Worm (Caenorhabditis elegans): Measurements from ENCODE around the gene ifta-2.

DNA sequence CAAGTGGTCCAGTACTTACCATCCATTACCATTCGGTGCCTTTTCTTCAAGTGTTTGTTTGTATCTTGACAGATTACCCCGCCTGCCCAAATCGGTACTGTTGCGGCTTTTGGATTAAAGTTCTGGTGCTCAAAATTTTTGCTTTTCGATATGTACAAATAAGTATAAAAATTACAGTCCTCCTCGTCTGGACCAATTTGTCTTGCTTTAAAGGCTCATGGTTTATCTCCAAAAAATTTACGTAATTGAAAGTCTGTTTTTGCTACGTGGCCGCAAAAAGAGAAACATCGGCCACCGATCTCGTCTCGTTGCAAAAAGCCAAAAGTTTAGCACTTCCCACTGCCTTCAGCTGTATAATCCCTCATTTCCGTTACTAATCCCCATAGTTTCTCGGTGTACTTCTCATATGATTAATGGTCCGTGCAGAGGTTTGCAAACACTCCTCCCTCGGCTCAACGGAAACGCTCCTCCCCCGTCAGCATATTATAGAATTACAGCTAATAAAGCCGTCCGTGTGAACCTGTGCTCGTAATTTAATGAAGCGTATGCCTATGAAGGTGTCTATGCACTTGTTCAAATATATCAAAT is 34.4 kb downstream of the ifta-2 start:
- TF ChIP-seq mdl-1 (tag; optimal IDR thresholded peaks at IDR 0.05) (no peak), ztf-4 (tag; optimal IDR thresholded peaks at IDR 0.05) (no peak), unc-39 (tag; optimal IDR thresholded peaks at IDR 0.05) (no peak), tbx-2 (tag; optimal IDR thresholded peaks at IDR 0.05) (no peak), nhr-12 (tag; optimal IDR thresholded peaks at IDR 0.05) (no peak), nhr-11 (tag; optimal IDR thresholded peaks at IDR 0.05) (no peak)

Measured in whole organism, L3 larva.